Worm (Caenorhabditis elegans): ENCODE data around the gene Y116F11B.9.

DNA sequence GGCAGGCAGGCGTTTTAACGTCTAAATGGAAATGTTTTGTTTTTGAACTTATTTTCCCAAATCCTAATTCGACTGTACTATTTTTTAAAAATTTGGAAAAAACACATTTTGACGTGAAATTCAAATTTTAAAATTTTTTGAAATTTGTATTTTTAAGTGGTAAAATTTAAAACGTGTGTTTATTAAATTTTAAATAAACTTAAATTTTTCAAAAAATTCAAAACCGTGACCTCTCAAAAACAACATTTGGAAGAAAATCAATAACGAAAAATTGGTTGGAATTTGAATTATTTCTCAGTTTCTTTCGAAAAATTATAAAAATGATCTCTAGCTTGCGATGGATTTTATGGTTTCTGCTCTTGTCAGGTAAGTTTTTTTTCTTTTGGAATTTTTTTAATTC lies 10.4 kb downstream of the Y116F11B.9 start, which contains the start of gene Y116F11B.8:
- TF ChIP-seq aly-2 (tag; optimal IDR thresholded peaks at IDR 0.05) (no peak), ces-1 (GFP tag; optimal IDR thresholded peaks at IDR 0.05) (no peak), nhr-237 (tag; optimal IDR thresholded peaks at IDR 0.05) (no peak), dpl-1 (GFP tag; optimal IDR thresholded peaks at IDR 0.05) (no peak), fkh-8 (tag; optimal IDR thresholded peaks at IDR 0.05) (no peak), pqm-1 (tag; optimal IDR thresholded peaks at IDR 0.05) (no peak), alr-1 (tag; optimal IDR thresholded peaks at IDR 0.05; ENCODE audit: borderline replicate concordance) (no peak), snpc-4 (tag; optimal IDR thresholded peaks at IDR 0.05) (no peak), lin-13 (GFP tag; optimal IDR thresholded peaks at IDR 0.05) (no peak), nhr-77 (tag; optimal IDR thresholded peaks at IDR 0.05) (no peak), hlh-4 (tag; optimal IDR thresholded peaks at IDR 0.05) (no peak), skn-1 (tag; optimal IDR thresholded peaks at IDR 0.05) (no peak), elt-3 (tag; optimal IDR thresholded peaks at IDR 0.05) (no peak)

Measured in whole organism, L1 larva.